Worm (Caenorhabditis elegans): Measurements from ENCODE around the gene srbc-31.

DNA sequence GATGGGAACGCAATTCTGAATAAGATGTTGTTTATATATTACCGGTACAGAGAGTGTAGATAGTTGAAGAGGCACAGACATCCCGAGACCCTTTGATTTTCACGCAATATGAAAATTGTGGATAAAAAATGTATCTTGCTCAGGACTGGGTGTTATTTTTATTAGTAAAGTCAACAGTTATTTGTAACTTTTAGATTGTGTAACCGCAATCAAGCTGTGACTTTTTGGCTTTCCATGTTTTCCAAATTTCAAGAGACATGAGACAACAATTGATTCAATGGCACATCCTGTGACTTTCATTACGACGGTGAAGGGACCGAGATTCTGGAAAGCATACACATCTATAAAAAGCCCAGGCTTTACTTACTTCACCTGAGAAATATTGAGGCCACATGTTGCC is 1.2 kb downstream of the srbc-31 start:
- no peak for TF ChIP-seq ceh-45 (GFP tag; IDR thresholded peaks at IDR 0.05)
- TF ChIP-seq ceh-34 (tag; optimal IDR thresholded peaks at IDR 0.05): no peak
- no peak for TF ChIP-seq che-1 (tag; optimal IDR thresholded peaks at IDR 0.05)
- no peak for TF ChIP-seq lin-11 (tag; optimal IDR thresholded peaks at IDR 0.05)
- no peak for TF ChIP-seq sox-2 (GFP tag; IDR thresholded peaks at IDR 0.05)
- TF ChIP-seq hlh-8 (tag; optimal IDR thresholded peaks at IDR 0.05): no peak
- TF ChIP-seq nfya-1 (tag; optimal IDR thresholded peaks at IDR 0.05): no peak
- no peak for TF ChIP-seq ahr-1 (tag; optimal IDR thresholded peaks at IDR 0.05)
- TF ChIP-seq npax-4 (tag; optimal IDR thresholded peaks at IDR 0.05): no peak
- TF ChIP-seq fkh-10 (GFP tag; optimal IDR thresholded peaks at IDR 0.05): no peak
- TF ChIP-seq lim-6 (tag; optimal IDR thresholded peaks at IDR 0.05): no peak
- TF ChIP-seq tbx-2 (tag; optimal IDR thresholded peaks at IDR 0.05): no peak
- no peak for TF ChIP-seq syd-9 (tag; optimal IDR thresholded peaks at IDR 0.05)
- no peak for TF ChIP-seq ceh-19 (GFP tag; optimal IDR thresholded peaks at IDR 0.05)
